Worm (Caenorhabditis elegans) whole organism, L4/young adult: ENCODE data around the gene slfl-4.
"Not testable (repeated sequence)": the region's sequence is repeated elsewhere in the genome, so short reads cannot be mapped to it uniquely, and the experiment has no call there.

Source experiments
- W03F9.2 ChIP-seq: fragments of 150-350 bp; optimal IDR thresholded peaks from 2 replicates; lab custom pipeline; 2014; ENCODE audit warnings: missing biosample characterization, missing genetic modification characterization
- dao-5 ChIP-seq: sonication (generic microtip); optimal IDR thresholded peaks from 2 replicates; lab custom pipeline; 2016; ENCODE audit warnings: missing genotype, missing genetic modification characterization, moderate library complexity, missing compliant biosample characterization
- him-1 ChIP-seq: sonication (generic microtip); optimal IDR thresholded peaks from 2 replicates; lab custom pipeline; 2016; ENCODE audit warnings: missing genotype, missing genetic modification reagents, missing genetic modification characterization, missing compliant biosample characterization

Gene slfl-4

DNA sequence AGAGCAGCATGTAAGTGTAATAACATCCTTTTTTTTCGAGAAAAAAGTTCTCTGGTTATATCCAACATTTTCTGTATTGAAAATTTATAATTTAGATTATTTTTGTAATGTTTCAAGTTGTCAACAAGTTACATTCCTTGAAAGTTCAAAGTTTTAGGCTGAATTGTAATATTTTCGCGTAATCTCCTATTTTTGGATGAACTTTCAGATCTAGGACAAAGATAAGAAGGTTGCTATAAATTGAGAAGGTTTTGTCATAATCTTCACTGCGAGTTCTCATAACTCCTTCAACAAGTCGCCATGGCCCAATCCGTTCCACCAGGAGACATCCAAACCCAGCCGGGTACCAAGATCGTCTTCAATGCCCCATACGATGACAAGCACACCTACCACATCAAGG is 41.9 kb downstream of the slfl-4 start, which contains the start of gene msp-65:
Gene msp-65, plus strand, starts transcription at position 301 of the 400 bp plus-strand sequence.
- not testable (repeated sequence) for TF ChIP-seq W03F9.2, him-1, dao-5 (tag; lab: Kevin White, UChicago)

DNA sequence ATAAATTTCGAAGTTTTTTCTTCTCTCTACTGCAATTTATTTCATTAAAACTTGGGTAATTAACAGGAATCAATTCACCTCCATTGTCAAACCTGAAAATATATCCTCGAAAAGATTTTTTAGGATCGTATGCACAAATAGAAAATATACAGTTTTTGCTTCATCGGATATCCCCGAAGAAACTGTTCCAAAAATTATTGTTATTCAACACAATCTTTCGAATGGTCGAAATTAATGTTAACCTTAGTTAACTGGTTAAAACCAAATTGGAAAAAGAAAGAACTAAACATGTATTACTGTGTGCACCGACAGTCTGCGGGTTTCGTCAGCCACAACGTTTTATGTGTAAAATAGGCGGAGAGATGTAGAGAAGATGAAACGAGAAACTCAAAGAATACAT is 42.8 kb downstream of the slfl-4 start:
- TF ChIP-seq dao-5 (tag; lab: Kevin White, UChicago) (no peak), W03F9.2 (tag; lab: Kevin White, UChicago) (no peak), him-1 (tag; lab: Kevin White, UChicago) (no peak)

DNA sequence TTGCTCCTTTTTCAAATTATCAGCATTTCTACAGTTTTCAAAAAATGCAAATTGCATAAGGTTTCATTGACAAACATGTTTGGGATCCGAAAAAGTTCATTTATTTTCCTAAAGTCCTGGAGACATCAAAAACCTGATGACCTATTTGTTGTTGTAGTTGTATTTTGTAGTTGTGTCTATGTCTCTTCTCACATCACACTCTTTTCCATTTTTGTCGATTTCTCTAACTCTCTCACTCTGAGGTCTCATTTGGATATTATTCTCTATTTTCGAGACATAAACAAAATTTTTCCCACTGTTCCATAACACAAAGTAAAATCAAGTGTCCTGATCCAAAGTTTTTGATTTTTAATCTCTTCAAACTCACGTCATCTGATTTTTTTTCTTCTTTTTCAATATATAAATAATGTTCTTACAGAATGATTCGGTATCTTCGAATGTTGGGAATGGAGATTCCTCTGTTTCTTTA is 44.5 kb downstream of the slfl-4 start, which contains the start of gene slc-46A:
Gene slc-46A, plus strand, starts transcription at position 419 of the 469 bp plus-strand sequence.
- TF ChIP-seq him-1 (tag; lab: Kevin White, UChicago) (no peak), dao-5 (tag; lab: Kevin White, UChicago) (no peak), W03F9.2 (tag; lab: Kevin White, UChicago) (no peak)
